Fruit fly (Drosophila melanogaster): ENCODE measurements around the gene mRpS21.

The mRpS21 gene

dm6 chr3R:13400902-13401721, 19.5 kb upstream of the mRpS21 start (continued):
- TF ChIP-seq sna (GFP tag; IDR thresholded peaks at IDR 0.05; ENCODE audit: partially characterized antibody) (no peak; the same call in 1 of the 2 replicates), CG14860 (GFP tag; IDR thresholded peaks at IDR 0.05; ENCODE audit: partially characterized antibody) (no peak), MBD-R2 (GFP tag; IDR thresholded peaks at IDR 0.05) (peak; percentile 48), CG18262 (tag; optimal IDR thresholded peaks at IDR 0.05) (peak; percentile 95), CG31365 (tag; optimal IDR thresholded peaks at IDR 0.05) (peak; percentile 67), TFAM (GFP tag; optimal IDR thresholded peaks at IDR 0.05) (peak; percentile 53), CG9609 (GFP tag; optimal IDR thresholded peaks at IDR 0.05) (peak; percentile 88), CG1602 (GFP tag; optimal IDR thresholded peaks at IDR 0.05) (peak; percentile 91), slou (GFP tag; optimal IDR thresholded peaks at IDR 0.05) (peak; percentile 77), Sry-β (GFP tag; optimal IDR thresholded peaks at IDR 0.05) (peak; percentile 49), ewg (GFP tag; optimal IDR thresholded peaks at IDR 0.05) (peak; percentile 84), dimm (GFP tag; IDR thresholded peaks at IDR 0.05) (peak; percentile 11; the same call in 1 of the 2 replicates), CG10267 (tag; optimal IDR thresholded peaks at IDR 0.05) (peak; percentile 84), CG16813 (GFP tag; IDR thresholded peaks at IDR 0.05; ENCODE audit: partially characterized antibody) (no peak), CG2712 (tag; optimal IDR thresholded peaks at IDR 0.05) (peak; percentile 95), repo (GFP tag; optimal IDR thresholded peaks at IDR 0.05) (peak; percentile 69), onecut (GFP tag; IDR thresholded peaks at IDR 0.05) (peak; percentile 53), Opbp (GFP tag; IDR thresholded peaks at IDR 0.05; ENCODE audit: partially characterized antibody) (no peak), Blimp-1 (GFP tag; optimal IDR thresholded peaks at IDR 0.05) (peak; percentile 92), fd96Cb (tag; optimal IDR thresholded peaks at IDR 0.05) (peak; percentile 88), fd64A (GFP tag; optimal IDR thresholded peaks at IDR 0.05) (peak; percentile 60), H15 (GFP tag; IDR thresholded peaks at IDR 0.05) (peak; percentile 79), Bteb2 (GFP tag; optimal IDR thresholded peaks at IDR 0.05) (peak; percentile 89), tap (tag; optimal IDR thresholded peaks at IDR 0.05) (peak; percentile 82), CG17361 (GFP tag; IDR thresholded peaks at IDR 0.05) (peak; percentile 96), CG12104 (GFP tag; optimal IDR thresholded peaks at IDR 0.05) (peak; percentile 69), schlank (tag; optimal IDR thresholded peaks at IDR 0.05) (peak; percentile 67), CG15479 (GFP tag; optimal IDR thresholded peaks at IDR 0.05) (no peak), amos (GFP tag; IDR thresholded peaks at IDR 0.05; ENCODE audit: partially characterized antibody) (no peak), CG17328 (GFP tag; IDR thresholded peaks at IDR 0.05) (peak; percentile 71), E2f2 (GFP tag; IDR thresholded peaks at IDR 0.05) (peak; percentile 68), Pdp1 (GFP tag; optimal IDR thresholded peaks at IDR 0.05) (peak; percentile 84 to 88), vfl (GFP tag; optimal IDR thresholded peaks at IDR 0.05) (peak; percentile 80), CG11247 (GFP tag; IDR thresholded peaks at IDR 0.05) (peak; percentile 60), Bgb (GFP tag; IDR thresholded peaks at IDR 0.05; ENCODE audit: partially characterized antibody) (no peak; the same call in 1 of the 2 replicates), CG8359 (GFP tag; optimal IDR thresholded peaks at IDR 0.05; ENCODE audit: borderline replicate concordance) (peak; percentile 68), CG8924 (tag; optimal IDR thresholded peaks at IDR 0.05) (peak; percentile 92), pzg (GFP tag; optimal IDR thresholded peaks at IDR 0.05) (no peak), CG34376 (GFP tag; optimal IDR thresholded peaks at IDR 0.05) (no peak), CG7987 (GFP tag; optimal IDR thresholded peaks at IDR 0.05) (peak; percentile 63), NC2β (GFP tag; optimal IDR thresholded peaks at IDR 0.05) (peak; percentile 77), Sry-δ (GFP tag; optimal IDR thresholded peaks at IDR 0.05) (peak; percentile 29), CG18011 (GFP tag; optimal IDR thresholded peaks at IDR 0.05) (peak; percentile 64), wor (GFP tag; IDR thresholded peaks at IDR 0.05) (peak; percentile 83), CG8478 (optimal IDR thresholded peaks at IDR 0.05) (no peak), Jarid2 (GFP tag; optimal IDR thresholded peaks at IDR 0.05) (peak; percentile 43), Elba2 (GFP tag; optimal IDR thresholded peaks at IDR 0.05) (no peak), CG4404 (GFP tag; IDR thresholded peaks at IDR 0.05) (peak; percentile 80)
